Worm (Caenorhabditis elegans) whole organism, young adult: ENCODE data around the gene tbx-8.

Experiments used
- B0035.1 ChIP-seq: sonication (generic microtip); optimal IDR thresholded peaks from 2 replicates; lab custom pipeline; 2016; ENCODE audit warnings: missing genetic modification characterization, mild to moderate bottlenecking, missing compliant biosample characterization, missing genotype, missing genetic modification reagents
- B0261.1 ChIP-seq: sonication (generic microtip); optimal IDR thresholded peaks from 2 replicates; lab custom pipeline; 2016; ENCODE audit warnings: mild to moderate bottlenecking, missing genetic modification characterization, moderate library complexity, missing compliant biosample characterization
- C06A6.2 ChIP-seq: fragments of 200-800 bp; sonication (Bioruptor generic); conservative IDR thresholded peaks from 2 replicates; pipeline ENCODE4 v1.3.6; 2022; ENCODE audit warnings: missing genetic modification characterization, missing compliant biosample characterization
- D2030.7 ChIP-seq: fragments of 200-800 bp; sonication (Bioruptor generic); IDR thresholded peaks from 2 replicates; pipeline ENCODE4 v1.3.6; 2022; ENCODE audit warnings: missing genetic modification reagents, missing genetic modification characterization, missing compliant biosample characterization
- F23B12.7 ChIP-seq: sonication (generic microtip); optimal IDR thresholded peaks from 2 replicates; lab custom pipeline; 2017; ENCODE audit warnings: missing genetic modification characterization, mild to moderate bottlenecking, missing compliant biosample characterization, antibody characterized with exemption, moderate library complexity; ENCODE audit not compliant: insufficient read depth
- F33H1.4 ChIP-seq: fragments of 200-800 bp; sonication (Bioruptor generic); IDR thresholded peaks from 2 replicates; pipeline ENCODE4 v1.3.6; 2022; ENCODE audit warnings: missing genetic modification reagents, missing genetic modification characterization, missing compliant biosample characterization
- F37B4.10 ChIP-seq: fragments of 200-800 bp; sonication (Bioruptor generic); IDR thresholded peaks from 2 replicates; pipeline ENCODE4 v1.3.6; 2022; ENCODE audit warnings: missing genetic modification characterization, missing compliant biosample characterization
- F39B2.1 ChIP-seq: fragments of 200-800 bp; sonication (Bioruptor generic); IDR thresholded peaks from 2 replicates; pipeline ENCODE4 v1.3.6; 2022; ENCODE audit warnings: missing genetic modification reagents, missing genetic modification characterization, missing compliant biosample characterization
- F55B11.4 ChIP-seq: sonication (generic microtip); optimal IDR thresholded peaks from 2 replicates; lab custom pipeline; 2016; ENCODE audit warnings: missing compliant biosample characterization, missing genetic modification characterization, borderline replicate concordance; ENCODE audit not compliant: insufficient read depth
- F57C9.4 ChIP-seq: sonication (generic microtip); optimal IDR thresholded peaks from 2 replicates; lab custom pipeline; 2017; ENCODE audit warnings: mild to moderate bottlenecking, missing genetic modification characterization, missing compliant biosample characterization
- K11D2.4 ChIP-seq: fragments of 200-800 bp; sonication (Bioruptor generic); IDR thresholded peaks from 2 replicates; pipeline ENCODE4 v1.3.6; 2022; ENCODE audit warnings: missing genetic modification reagents, missing genetic modification characterization, missing compliant biosample characterization
- K12H6.12 ChIP-seq: fragments of 200-800 bp; sonication (Bioruptor generic); optimal IDR thresholded peaks from 2 replicates; lab custom pipeline; 2018; ENCODE audit warnings: mild to moderate bottlenecking, missing genetic modification characterization, missing compliant biosample characterization
- Y53G8AR.9 ChIP-seq: fragments of 200-800 bp; sonication (Bioruptor generic); conservative IDR thresholded peaks from 2 replicates; pipeline ENCODE4 v1.3.6; 2022; ENCODE audit warnings: missing genetic modification reagents, missing genetic modification characterization, missing compliant biosample characterization
- Y79H2A.3 ChIP-seq: fragments of 200-800 bp; sonication (Bioruptor generic); conservative IDR thresholded peaks from 2 replicates; pipeline ENCODE4 v1.3.6; 2022; ENCODE audit warnings: missing genetic modification reagents, missing genetic modification characterization, missing compliant biosample characterization
- akir-1 ChIP-seq: fragments of 200-800 bp; sonication (Bioruptor generic); optimal IDR thresholded peaks from 2 replicates; lab custom pipeline; 2018; ENCODE audit warnings: mild to moderate bottlenecking, missing genetic modification characterization, moderate library complexity, missing compliant biosample characterization
- ama-1 ChIP-seq, 3 experiments: fragments of 150-350 bp in 1 of 3; sonication (generic microtip) in 2 of 3; optimal IDR thresholded peaks; 2 replicates each; lab custom pipeline; 2014 to 2018; ENCODE audit warnings: missing biosample characterization in 2 of 3, missing genetic modification characterization in 2 of 3, missing genetic modification reagents in 2 of 3
- aptf-2 ChIP-seq: fragments of 200-800 bp; sonication (Bioruptor generic); conservative IDR thresholded peaks from 2 replicates; pipeline ENCODE4 v1.3.6; 2022; ENCODE audit warnings: missing genetic modification reagents, missing genetic modification characterization, missing compliant biosample characterization
- aptf-3 ChIP-seq: fragments of 200-800 bp; sonication (Bioruptor generic); IDR thresholded peaks from 2 replicates; pipeline ENCODE4 v1.3.6; 2022; ENCODE audit warnings: missing genetic modification characterization, missing compliant biosample characterization
- bed-1 ChIP-seq: fragments of 200-800 bp; sonication (Bioruptor generic); IDR thresholded peaks from 2 replicates; pipeline ENCODE4 v1.3.6; 2022; ENCODE audit warnings: missing genetic modification reagents, missing genetic modification characterization, missing compliant biosample characterization
- bed-2 ChIP-seq: fragments of 200-800 bp; sonication (Bioruptor generic); IDR thresholded peaks from 2 replicates; pipeline ENCODE4 v1.3.6; 2022; ENCODE audit warnings: missing genetic modification reagents, missing genetic modification characterization, missing compliant biosample characterization
- cebp-1 ChIP-seq, 2 experiments: fragments of 200-800 bp in 1 of 2; sonication (Bioruptor generic) in 1 of 2; sonication (generic microtip) in 1 of 2; IDR thresholded peaks in 1 of 2; optimal IDR thresholded peaks in 1 of 2; 2 replicates each; pipeline versions ENCODE4 v1.3.6 to Lab custom; 2017 to 2022; ENCODE audit warnings: missing compliant biosample characterization in 2 of 2, missing genetic modification characterization in 2 of 2, mild to moderate bottlenecking in 1 of 2, missing genetic modification reagents in 1 of 2, moderate library complexity in 1 of 2
- cebp-2 ChIP-seq: fragments of 200-800 bp; sonication (Bioruptor generic); IDR thresholded peaks from 2 replicates; pipeline ENCODE4 v1.3.6; 2022; ENCODE audit warnings: missing genetic modification characterization, missing compliant biosample characterization
- ceh-27 ChIP-seq: fragments of 200-800 bp; sonication (Bioruptor generic); optimal IDR thresholded peaks from 2 replicates; lab custom pipeline; 2018; ENCODE audit warnings: mild to moderate bottlenecking, missing genetic modification characterization, moderate library complexity, missing compliant biosample characterization
- ceh-58 ChIP-seq: fragments of 200-800 bp; sonication (Bioruptor generic); IDR thresholded peaks from 2 replicates; pipeline ENCODE4 v1.3.6; 2022; ENCODE audit warnings: missing genetic modification characterization, missing compliant biosample characterization
- chd-7 ChIP-seq: sonication (generic microtip); optimal IDR thresholded peaks from 2 replicates; lab custom pipeline; 2016; ENCODE audit warnings: mild to moderate bottlenecking, missing genetic modification characterization, moderate library complexity, missing compliant biosample characterization
- die-1 ChIP-seq: sonication (generic microtip); optimal IDR thresholded peaks from 2 replicates; lab custom pipeline; 2016; ENCODE audit warnings: missing genotype, mild to moderate bottlenecking, missing genetic modification characterization, missing compliant biosample characterization
- dox-1 ChIP-seq: fragments of 200-800 bp; sonication (Bioruptor generic); IDR thresholded peaks from 2 replicates; pipeline ENCODE4 v1.3.6; 2022; ENCODE audit warnings: missing genetic modification reagents, missing genetic modification characterization, missing compliant biosample characterization
- ekl-4 ChIP-seq: fragments of 200-800 bp; sonication (Bioruptor generic); IDR thresholded peaks from 2 replicates; pipeline ENCODE4 v1.3.6; 2022; ENCODE audit warnings: missing genetic modification reagents, missing genetic modification characterization, missing compliant biosample characterization
- ets-4 ChIP-seq: fragments of 200-800 bp; sonication (Bioruptor generic); optimal IDR thresholded peaks from 2 replicates; lab custom pipeline; 2018; ENCODE audit warnings: mild to moderate bottlenecking, missing genetic modification characterization, missing compliant biosample characterization
- him-1 ChIP-seq: sonication (generic microtip); optimal IDR thresholded peaks from 2 replicates; lab custom pipeline; 2016; ENCODE audit warnings: missing genotype, missing genetic modification reagents, missing genetic modification characterization, missing compliant biosample characterization
- let-526 ChIP-seq: fragments of 200-800 bp; sonication (Bioruptor generic); IDR thresholded peaks from 2 replicates; pipeline ENCODE4 v1.3.6; 2022; ENCODE audit warnings: missing genetic modification reagents, missing genetic modification characterization, missing compliant biosample characterization
- lsl-1 ChIP-seq: fragments of 200-800 bp; sonication (Bioruptor generic); optimal IDR thresholded peaks from 2 replicates; lab custom pipeline; 2018; ENCODE audit warnings: mild to moderate bottlenecking, missing genetic modification characterization, moderate library complexity, missing compliant biosample characterization
- madf-3 ChIP-seq: fragments of 200-800 bp; sonication (Bioruptor generic); IDR thresholded peaks from 2 replicates; pipeline ENCODE4 v1.3.6; 2022; ENCODE audit warnings: missing genetic modification reagents, missing genetic modification characterization, missing compliant biosample characterization
- madf-8 ChIP-seq: fragments of 200-800 bp; sonication (Bioruptor generic); conservative IDR thresholded peaks from 2 replicates; pipeline ENCODE4 v1.3.6; 2022; ENCODE audit warnings: missing genetic modification reagents, missing genetic modification characterization, missing compliant biosample characterization
- mcd-1 ChIP-seq: fragments of 200-800 bp; sonication (Bioruptor generic); IDR thresholded peaks from 2 replicates; pipeline ENCODE4 v1.3.6; 2022; ENCODE audit warnings: missing genetic modification reagents, missing genetic modification characterization, missing compliant biosample characterization
- mes-4 ChIP-seq: sonication (generic microtip); optimal IDR thresholded peaks from 2 replicates; lab custom pipeline; 2016; ENCODE audit warnings: missing genotype, missing genetic modification characterization, missing compliant biosample characterization
- mxl-1 ChIP-seq: sonication (generic microtip); optimal IDR thresholded peaks from 2 replicates; lab custom pipeline; 2016; ENCODE audit warnings: missing genetic modification characterization, missing compliant biosample characterization
- nhr-27 ChIP-seq: fragments of 200-800 bp; sonication (Bioruptor generic); optimal IDR thresholded peaks from 2 replicates; lab custom pipeline; 2018; ENCODE audit warnings: mild to moderate bottlenecking, missing genetic modification characterization, moderate library complexity, missing compliant biosample characterization
- nhr-80 ChIP-seq: sonication (generic microtip); optimal IDR thresholded peaks from 2 replicates; lab custom pipeline; 2016; ENCODE audit warnings: missing genetic modification characterization, missing compliant biosample characterization
- nhr-90 ChIP-seq: sonication (generic microtip); optimal IDR thresholded peaks from 2 replicates; lab custom pipeline; 2016; ENCODE audit warnings: missing genotype, mild to moderate bottlenecking, missing genetic modification characterization, missing compliant biosample characterization
- snpc-1.3 ChIP-seq: sonication (generic microtip); optimal IDR thresholded peaks from 2 replicates; lab custom pipeline; 2017; ENCODE audit warnings: missing genetic modification characterization, mild to moderate bottlenecking, missing compliant biosample characterization, antibody characterized with exemption, moderate library complexity, missing genotype, missing genetic modification reagents; ENCODE audit not compliant: insufficient read depth
- tbp1 ChIP-seq: fragments of 200-800 bp; sonication (Bioruptor generic); optimal IDR thresholded peaks from 2 replicates; lab custom pipeline; 2018; ENCODE audit warnings: mild to moderate bottlenecking, missing genetic modification characterization, missing compliant biosample characterization
- tbx-9 ChIP-seq: sonication (generic microtip); optimal IDR thresholded peaks from 2 replicates; lab custom pipeline; 2016; ENCODE audit warnings: borderline replicate concordance, missing genetic modification characterization, inconsistent platforms, missing compliant biosample characterization
- xnd-1 ChIP-seq: sonication (generic microtip); optimal IDR thresholded peaks from 2 replicates; lab custom pipeline; 2016; ENCODE audit warnings: missing genotype, missing genetic modification reagents, missing genetic modification characterization, missing compliant biosample characterization
- ztf-22 ChIP-seq: fragments of 200-800 bp; sonication (Bioruptor generic); optimal IDR thresholded peaks from 2 replicates; lab custom pipeline; 2018; ENCODE audit warnings: mild to moderate bottlenecking, missing genetic modification characterization, moderate library complexity, missing compliant biosample characterization

Gene tbx-8

DNA sequence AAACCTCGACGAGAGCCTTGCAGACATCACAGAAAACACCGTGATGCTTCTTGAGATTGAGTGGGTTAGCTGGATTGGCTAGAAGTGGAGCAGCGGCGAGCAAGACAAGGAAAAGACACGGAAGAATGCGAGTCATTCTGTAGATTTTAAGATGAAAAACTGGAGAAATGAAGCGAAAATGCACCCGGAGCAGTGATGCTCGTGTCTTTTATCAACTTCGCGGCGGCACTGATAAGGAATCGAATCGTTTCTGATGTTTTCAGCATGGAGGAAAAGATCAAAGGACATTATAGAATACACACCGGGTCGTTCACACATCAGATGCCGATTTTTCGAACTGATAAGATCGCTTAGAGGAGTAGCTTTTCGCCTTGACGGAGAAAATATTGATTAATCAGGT is 8.2 kb downstream of the tbx-8 start, which contains the start of gene spp-1 (continued):
- TF ChIP-seq aptf-2 (GFP tag; lab: Robert Waterston, UW) (no peak), tbx-9 (tag; lab: Kevin White, UChicago) (peak; percentile 85), nhr-90 (tag; lab: Kevin White, UChicago) (no peak), Y79H2A.3 (no peak), die-1 (tag; lab: Kevin White, UChicago) (no peak), mes-4 (no peak), snpc-1.3 (tag; lab: Kevin White, UChicago) (no peak), B0261.1 (tag; lab: Kevin White, UChicago) (no peak), chd-7 (no peak), him-1 (tag; lab: Kevin White, UChicago) (peak; percentile 7), F55B11.4 (tag; lab: Kevin White, UChicago) (no peak), xnd-1 (tag; lab: Kevin White, UChicago) (no peak), mxl-1 (tag; lab: Kevin White, UChicago) (no peak), ama-1 (optimal IDR thresholded peaks at IDR 0.05; lab: Kevin White, UChicago) (no peak), ama-1 (GFP tag; optimal IDR thresholded peaks at IDR 0.05; lab: Kevin White, UChicago) (no peak), F57C9.4 (tag; lab: Kevin White, UChicago) (no peak)

DNA sequence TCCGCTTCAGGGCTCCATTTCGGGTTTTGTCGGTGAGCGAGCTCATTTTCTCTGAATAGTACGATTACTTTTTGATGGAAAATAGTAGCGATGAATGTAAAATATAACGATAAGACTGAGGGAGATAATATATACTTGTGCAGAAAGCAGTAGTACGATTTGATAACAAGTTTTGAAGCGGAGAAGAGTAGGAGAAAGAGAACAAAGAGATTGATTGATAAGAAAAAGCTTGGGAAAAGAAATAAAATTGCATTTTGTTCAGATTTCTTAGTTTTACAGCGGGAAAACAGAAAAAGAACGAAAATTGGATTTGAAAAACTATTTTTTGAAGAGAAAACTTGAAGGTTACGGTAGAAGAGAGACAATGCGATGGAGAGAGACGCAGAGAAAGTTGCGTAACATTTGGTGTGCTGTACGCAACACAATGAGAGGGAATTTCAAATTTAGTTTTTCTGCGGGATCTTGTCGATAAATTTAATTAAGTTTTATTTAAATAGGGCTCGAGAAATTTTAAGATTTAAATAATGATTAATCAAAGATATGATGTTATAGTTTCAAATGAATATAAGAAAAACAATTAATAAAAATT is 10.5 kb downstream of the tbx-8 start, which contains the start of gene umps-1:
Gene umps-1, minus strand, starts transcription at position 51 of the 589 bp plus-strand sequence.
- TF ChIP-seq nhr-80 (tag; lab: Kevin White, UChicago) (no peak), ztf-22 (no peak), mcd-1 (GFP tag; lab: Robert Waterston, UW) (peak; percentile 70), chd-7 (no peak), bed-2 (GFP tag; lab: Robert Waterston, UW) (no peak), nhr-27 (no peak), nhr-90 (tag; lab: Kevin White, UChicago) (no peak), akir-1 (GFP tag; lab: Kevin White, UChicago) (no peak), ceh-58 (GFP tag; lab: Robert Waterston, UW) (no peak), bed-1 (no peak), madf-8 (GFP tag; lab: Robert Waterston, UW) (no peak), ets-4 (GFP tag; lab: Kevin White, UChicago) (no peak), aptf-3 (no peak), let-526 (no peak), F37B4.10 (GFP tag; lab: Robert Waterston, UW) (no peak), B0035.1 (tag; lab: Kevin White, UChicago) (no peak), Y53G8AR.9 (GFP tag; lab: Robert Waterston, UW) (no peak), C06A6.2 (GFP tag; lab: Robert Waterston, UW) (no peak), K12H6.12 (tag; lab: Kevin White, UChicago) (no peak), F23B12.7 (tag; lab: Kevin White, UChicago) (no peak), cebp-1 (GFP tag; IDR thresholded peaks at IDR 0.05; lab: Robert Waterston, UW) (no peak), cebp-1 (tag; optimal IDR thresholded peaks at IDR 0.05; lab: Kevin White, UChicago) (peak; percentile 76), ceh-27 (GFP tag; lab: Kevin White, UChicago) (peak; percentile 38), dox-1 (GFP tag; lab: Robert Waterston, UW) (no peak), D2030.7 (0 out of 2 replicates have a peak, but pooled peaks have one; percentile 28), madf-3 (GFP tag; lab: Robert Waterston, UW) (no peak), F33H1.4 (GFP tag; lab: Robert Waterston, UW) (peak; percentile 46; the same call in 1 of the 2 replicates), cebp-2 (no peak), F55B11.4 (tag; lab: Kevin White, UChicago) (no peak), F39B2.1 (GFP tag; lab: Robert Waterston, UW) (no peak), tbp1 (GFP tag; lab: Kevin White, UChicago) (no peak), K11D2.4 (GFP tag; lab: Robert Waterston, UW) (no peak), ekl-4 (GFP tag; lab: Robert Waterston, UW) (0 out of 2 replicates have a peak, but pooled peaks have one; percentile 29), B0261.1 (tag; lab: Kevin White, UChicago) (no peak), lsl-1 (GFP tag; lab: Kevin White, UChicago) (peak; percentile 77)
